Worm (Caenorhabditis elegans): ENCODE data around the gene ZK1248.17.

ZK1248.17 gene

DNA sequence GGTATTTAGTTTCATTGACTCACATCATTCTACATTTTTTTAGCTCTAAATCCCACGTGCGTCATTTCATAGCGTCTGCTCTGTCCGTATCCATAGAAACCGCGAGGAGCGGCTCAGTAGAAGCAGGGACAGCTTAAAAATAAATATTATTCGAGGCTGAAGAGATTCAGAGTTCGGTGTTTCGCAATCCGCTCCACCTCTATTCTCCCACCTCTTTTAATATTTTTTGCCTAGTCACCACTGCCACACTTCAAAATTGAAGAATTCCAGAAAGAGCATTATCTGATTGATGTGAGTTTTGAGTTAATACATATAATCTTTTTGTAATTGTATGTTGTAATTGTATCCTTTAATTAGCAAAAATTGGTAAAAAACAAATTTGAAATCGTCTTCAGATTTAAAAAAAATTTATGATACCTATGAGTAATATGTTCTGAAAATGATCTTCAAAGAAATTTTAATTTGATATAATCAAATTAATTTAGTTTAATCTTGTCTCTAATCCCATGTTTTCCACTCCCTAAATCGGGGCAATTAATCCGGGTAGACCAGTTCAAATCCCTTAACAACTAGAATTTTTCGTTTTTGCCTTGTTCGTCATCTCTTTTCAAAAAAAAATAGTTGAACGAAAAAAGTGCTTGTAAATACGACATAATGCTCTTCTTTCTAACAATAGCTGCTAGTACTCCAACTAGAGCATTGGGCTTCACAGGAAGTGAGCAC, 44.2 kb upstream of the ZK1248.17 start (continued):
- TF ChIP-seq zip-4 (GFP tag; optimal IDR thresholded peaks at IDR 0.05), result no peak

DNA sequence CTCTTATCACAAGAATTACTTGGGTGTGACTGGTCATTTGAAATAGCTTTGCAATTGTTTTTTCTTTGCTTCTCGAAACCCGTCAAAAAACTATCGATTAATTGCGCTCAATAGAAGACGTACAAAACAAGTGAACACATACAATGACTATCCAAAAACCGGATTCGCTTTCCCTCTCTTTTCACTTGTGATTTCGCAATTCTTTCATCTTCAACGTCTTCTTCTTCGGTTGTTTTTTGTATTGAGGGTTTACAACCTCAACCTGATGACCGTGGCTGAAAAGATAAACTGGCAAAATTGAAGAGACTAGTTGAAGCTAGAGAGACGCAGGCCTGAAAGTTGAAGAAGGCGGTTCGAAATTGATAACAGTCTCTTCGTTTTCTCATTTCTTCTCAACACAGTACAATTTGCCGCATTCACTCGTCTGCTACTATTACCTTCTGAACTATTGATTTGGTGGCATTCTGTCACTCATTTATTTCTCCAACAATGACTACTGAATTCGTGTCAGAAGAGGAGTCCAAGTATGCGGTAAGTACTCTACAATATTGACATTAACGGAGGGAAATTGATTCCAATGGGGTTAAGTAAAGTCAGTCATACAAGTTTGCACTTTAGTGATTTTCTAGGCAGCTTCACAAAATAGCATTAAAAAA, 40.8 kb upstream of the ZK1248.17 start:
- TF ChIP-seq rnt-1 (tag; optimal IDR thresholded peaks at IDR 0.05), result no peak
- TF ChIP-seq mdl-1 (tag; optimal IDR thresholded peaks at IDR 0.05), result peak in 1 of 2 experiments; percentile 15
- no peak for TF ChIP-seq ceh-82 (tag; optimal IDR thresholded peaks at IDR 0.05)
- no peak for TF ChIP-seq nhr-28 (tag; optimal IDR thresholded peaks at IDR 0.05)
- no peak for TF ChIP-seq unc-98 (GFP tag; IDR thresholded peaks at IDR 0.05)
- no peak for TF ChIP-seq sup-37 (GFP tag; optimal IDR thresholded peaks at IDR 0.05)
- TF ChIP-seq skn-1 (tag; optimal IDR thresholded peaks at IDR 0.05), result no peak
- peak; percentile 28 for TF ChIP-seq zip-4 (GFP tag; optimal IDR thresholded peaks at IDR 0.05)
- peak; percentile 5 for TF ChIP-seq nhr-90 (tag; optimal IDR thresholded peaks at IDR 0.05; ENCODE audit: poor library complexity)
- no peak for TF ChIP-seq hlh-4 (tag; optimal IDR thresholded peaks at IDR 0.05)
- TF ChIP-seq aly-2 (tag; optimal IDR thresholded peaks at IDR 0.05), result no peak
- 0 out of 2 replicates have a peak, but pooled peaks have one; percentile 23 for TF ChIP-seq nhr-19 (GFP tag; conservative IDR thresholded peaks at IDR 0.05)
- TF ChIP-seq jun-1 (tag; optimal IDR thresholded peaks at IDR 0.05), result peak; percentile 46
- TF ChIP-seq ces-1 (GFP tag; optimal IDR thresholded peaks at IDR 0.05), result no peak
- peak; percentile 95 for TF ChIP-seq blmp-1 (tag; optimal IDR thresholded peaks at IDR 0.05)
- TF ChIP-seq unc-62 (GFP tag; optimal IDR thresholded peaks at IDR 0.05), result no peak
- TF ChIP-seq efl-3 (GFP tag; optimal IDR thresholded peaks at IDR 0.05), result no peak
- TF ChIP-seq ztf-4 (tag; optimal IDR thresholded peaks at IDR 0.05), result no peak
- TF ChIP-seq tbx-2 (tag; optimal IDR thresholded peaks at IDR 0.05), result no peak
- TF ChIP-seq pag-3 (tag; optimal IDR thresholded peaks at IDR 0.05; ENCODE audit: borderline replicate concordance, insufficient read depth), result peak; percentile 57
- no peak for TF ChIP-seq mef-2 (tag; optimal IDR thresholded peaks at IDR 0.05)
- TF ChIP-seq snpc-4 (tag; optimal IDR thresholded peaks at IDR 0.05), result no peak
- no peak for TF ChIP-seq nhr-11 (tag; optimal IDR thresholded peaks at IDR 0.05)
- TF ChIP-seq ceh-8 (GFP tag; optimal IDR thresholded peaks at IDR 0.05), result no peak
- TF ChIP-seq lin-15B (tag; optimal IDR thresholded peaks at IDR 0.05), result no peak
- TF ChIP-seq dsc-1 (tag; optimal IDR thresholded peaks at IDR 0.05), result no peak
- no peak for TF ChIP-seq tlp-1 (tag; optimal IDR thresholded peaks at IDR 0.05)
- no peak for TF ChIP-seq nhr-237 (tag; optimal IDR thresholded peaks at IDR 0.05)
- no peak for TF ChIP-seq ets-5 (GFP tag; IDR thresholded peaks at IDR 0.05)
- no peak for TF ChIP-seq C04F5.9 (tag; optimal IDR thresholded peaks at IDR 0.05)
- no peak for TF ChIP-seq hlh-17 (GFP tag; optimal IDR thresholded peaks at IDR 0.05; ENCODE audit: borderline replicate concordance)
- TF ChIP-seq vab-15 (tag; optimal IDR thresholded peaks at IDR 0.05), result no peak
- TF ChIP-seq sptf-1 (tag; optimal IDR thresholded peaks at IDR 0.05), result no peak
- peak; percentile 68 for TF ChIP-seq lin-14 (GFP tag; optimal IDR thresholded peaks at IDR 0.05)
- no peak for TF ChIP-seq ceh-88 (GFP tag; IDR thresholded peaks at IDR 0.05)
- TF ChIP-seq unc-130 (tag; optimal IDR thresholded peaks at IDR 0.05), result no peak
- no peak for TF ChIP-seq F16B12.6 (tag; optimal IDR thresholded peaks at IDR 0.05)
- TF ChIP-seq hpl-2 (GFP tag; optimal IDR thresholded peaks at IDR 0.05), result peak; percentile 6
- TF ChIP-seq zag-1 (tag; optimal IDR thresholded peaks at IDR 0.05), result no peak
- no peak for TF ChIP-seq C16A3.4 (tag; optimal IDR thresholded peaks at IDR 0.05)
- TF ChIP-seq fkh-4 (tag; optimal IDR thresholded peaks at IDR 0.05; ENCODE audit: borderline replicate concordance), result no peak
- peak in 1 of 2 experiments; percentile 58 for TF ChIP-seq lin-35 (GFP tag; optimal IDR thresholded peaks at IDR 0.05)
- no peak for TF ChIP-seq isw-1 (GFP tag; IDR thresholded peaks at IDR 0.05)
- no peak for TF ChIP-seq fkh-10 (GFP tag; optimal IDR thresholded peaks at IDR 0.05)
- no peak for TF ChIP-seq lin-39 (tag; optimal IDR thresholded peaks at IDR 0.05)
- TF ChIP-seq nhr-85 (tag), result peak; percentile 88
- TF ChIP-seq fkh-8 (tag; optimal IDR thresholded peaks at IDR 0.05), result no peak
- TF ChIP-seq irx-1 (tag; optimal IDR thresholded peaks at IDR 0.05), result no peak
- peak; percentile 6 for TF ChIP-seq nhr-71 (tag; optimal IDR thresholded peaks at IDR 0.05)

Measured in whole organism, L1 larva.